Worm (Caenorhabditis elegans) whole organism, L3 larva: Measurements from ENCODE around the gene K11H3.2.

Experiments
- ceh-9 ChIP-seq: sonication (generic microtip); optimal IDR thresholded peaks from 2 replicates; lab custom pipeline; 2018; ENCODE audit warnings: missing biosample characterization, missing genetic modification characterization
- elt-3 ChIP-seq, 3 experiments: fragments of 150-350 bp in 1 of 3; sonication (generic microtip) in 2 of 3; optimal IDR thresholded peaks; 2 replicates in 2 of 3; 4 replicates in 1 of 3; lab custom pipeline; 2014 to 2017; ENCODE audit warnings: missing biosample characterization in 3 of 3, missing genetic modification characterization in 3 of 3

DNA sequence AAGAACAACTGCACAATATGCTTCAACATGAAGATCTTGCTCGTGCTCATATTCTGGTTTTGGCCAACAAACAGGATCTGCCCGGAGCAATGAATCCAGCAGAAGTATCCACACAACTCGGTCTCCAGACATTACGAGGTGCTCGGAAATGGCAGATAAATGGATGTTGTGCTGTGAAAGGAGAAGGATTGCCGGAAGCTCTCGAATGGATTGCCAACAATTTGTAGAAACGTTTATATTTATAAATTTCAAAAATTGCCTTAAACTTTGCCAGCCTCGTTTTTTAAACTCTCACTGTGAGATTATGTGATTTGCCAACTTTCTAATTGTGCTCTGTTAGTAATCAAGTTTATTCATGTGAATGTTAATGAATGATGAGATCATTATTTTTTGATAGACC is 22.4 kb upstream of the K11H3.2 start:
- no peak for TF ChIP-seq elt-3 (tag; optimal IDR thresholded peaks at IDR 0.05; lab: Kevin White, UChicago)
- no peak for TF ChIP-seq ceh-9 (tag; lab: Kevin White, UChicago)
